Worm (Caenorhabditis elegans): ENCODE results near the gene skr-13.

- TF ChIP-seq lin-32 (GFP tag; optimal IDR thresholded peaks at IDR 0.05) (no peak), flh-1 (GFP tag; optimal IDR thresholded peaks at IDR 0.05) (no peak), blmp-1 (tag; optimal IDR thresholded peaks at IDR 0.05) (no peak), lsy-2 (tag; optimal IDR thresholded peaks at IDR 0.05) (no peak), unc-62 (GFP tag; optimal IDR thresholded peaks at IDR 0.05) (no peak), nhr-237 (tag; optimal IDR thresholded peaks at IDR 0.05) (no peak), nhr-28 (tag; optimal IDR thresholded peaks at IDR 0.05) (no peak), tbx-8 (GFP tag; optimal IDR thresholded peaks at IDR 0.05) (no peak), hlh-1 (tag; optimal IDR thresholded peaks at IDR 0.05) (no peak), snpc-4 (tag; optimal IDR thresholded peaks at IDR 0.05) (no peak), nhr-76 (tag; optimal IDR thresholded peaks at IDR 0.05) (no peak), sem-2 (GFP tag; optimal IDR thresholded peaks at IDR 0.05) (no peak), ceh-39 (tag; optimal IDR thresholded peaks at IDR 0.05) (no peak)
These were observed 45.4 kb upstream of the skr-13 start for ce11 chrIV:17207864-17208263.

Measured in whole organism, mixed stage, embryonic.